Fruit fly (Drosophila melanogaster) whole organism, embryonic: ENCODE results near the gene lab.

ENCODE experiments used
- Atf-2 ChIP-seq: fragments of 200-800 bp; sonication (Bioruptor generic); optimal IDR thresholded peaks from 2 replicates; lab custom pipeline; 2016; ENCODE audit warnings: missing biosample characterization, missing genetic modification characterization
- Awh ChIP-seq: fragments of 200-800 bp; sonication (Bioruptor generic); IDR thresholded peaks from 2 replicates; pipeline ENCODE4, ENCODE4 v1.3.6; 2022; ENCODE audit warnings: missing biosample characterization, missing genetic modification characterization
- CG11456 ChIP-seq: fragments of 200-800 bp; sonication (Bioruptor generic); IDR thresholded peaks from 3 replicates; pipeline ENCODE4 v1.3.6; 2022; ENCODE audit warnings: missing biosample characterization, missing genetic modification characterization
- CG12236 ChIP-seq: fragments of 200-800 bp; sonication (Bioruptor generic); optimal IDR thresholded peaks from 2 replicates; lab custom pipeline; 2016; ENCODE audit warnings: missing biosample characterization, missing genetic modification characterization
- CG13287 ChIP-seq: fragments of 200-800 bp; sonication (Bioruptor generic); IDR thresholded peaks from 2 replicates; pipeline ENCODE4 v1.3.6; 2022; ENCODE audit warnings: missing biosample characterization, missing genetic modification characterization; ENCODE audit not compliant: partially characterized antibody
- CG13894 ChIP-seq: fragments of 200-800 bp; sonication (Bioruptor generic); optimal IDR thresholded peaks from 3 replicates; lab custom pipeline; 2018; ENCODE audit warnings: missing biosample characterization, mild to moderate bottlenecking, missing genetic modification characterization, moderate library complexity
- CG1602 ChIP-seq: fragments of 200-800 bp; sonication (Bioruptor generic); optimal IDR thresholded peaks from 3 replicates; lab custom pipeline; 2016; ENCODE audit warnings: missing biosample characterization, missing genetic modification characterization
- CG2199 ChIP-seq: fragments of 200-800 bp; sonication (Bioruptor generic); IDR thresholded peaks from 3 replicates; pipeline ENCODE4 v1.3.6; 2022; ENCODE audit warnings: missing biosample characterization, missing genetic modification characterization
- CG6791 ChIP-seq: fragments of 200-800 bp; sonication (Bioruptor generic); IDR thresholded peaks from 3 replicates; pipeline ENCODE4 v1.3.6; 2022; ENCODE audit warnings: missing biosample characterization, missing genetic modification characterization; ENCODE audit not compliant: partially characterized antibody
- CG7556 ChIP-seq: fragments of 200-800 bp; sonication (Bioruptor generic); optimal IDR thresholded peaks from 2 replicates; lab custom pipeline; 2017; ENCODE audit warnings: missing biosample characterization, mild to moderate bottlenecking, missing genetic modification characterization
- CG7963 ChIP-seq: fragments of 200-800 bp; sonication (Bioruptor generic); IDR thresholded peaks from 3 replicates; pipeline ENCODE4 v1.3.6; 2022; ENCODE audit warnings: missing biosample characterization, missing genetic modification characterization; ENCODE audit not compliant: partially characterized antibody
- CG7987 ChIP-seq: fragments of 200-800 bp; sonication (Bioruptor generic); optimal IDR thresholded peaks from 2 replicates; lab custom pipeline; 2018; ENCODE audit warnings: missing biosample characterization, mild to moderate bottlenecking, missing genetic modification characterization, moderate library complexity
- CG8281 ChIP-seq: fragments of 200-800 bp; sonication (Bioruptor generic); optimal IDR thresholded peaks from 2 replicates; lab custom pipeline; 2018; ENCODE audit warnings: missing biosample characterization, mild to moderate bottlenecking, missing genetic modification characterization, moderate library complexity
- CTCF ChIP-seq: fragments of 200-800 bp; sonication (Bioruptor generic); optimal IDR thresholded peaks from 2 replicates; lab custom pipeline; 2017; ENCODE audit warnings: missing biosample characterization, mild to moderate bottlenecking, missing genetic modification characterization, moderate library complexity
- CoRest ChIP-seq: fragments of 200-800 bp; sonication (Bioruptor generic); optimal IDR thresholded peaks from 3 replicates; lab custom pipeline; 2018; ENCODE audit warnings: missing biosample characterization, mild to moderate bottlenecking, missing genetic modification characterization, moderate library complexity
- D19B ChIP-seq: fragments of 200-800 bp; sonication (Bioruptor generic); optimal IDR thresholded peaks from 2 replicates; lab custom pipeline; 2017; ENCODE audit warnings: missing biosample characterization, mild to moderate bottlenecking, missing genetic modification characterization
- Drgx ChIP-seq: fragments of 200-800 bp; sonication (Bioruptor generic); IDR thresholded peaks from 2 replicates; pipeline ENCODE4 v1.3.6; 2022; ENCODE audit warnings: missing biosample characterization, missing genetic modification characterization
- Ets97D ChIP-seq: fragments of 200-800 bp; sonication (Bioruptor generic); optimal IDR thresholded peaks from 3 replicates; lab custom pipeline; 2016; ENCODE audit warnings: missing biosample characterization, missing genetic modification characterization
- Gug ChIP-seq: fragments of 200-800 bp; sonication (Bioruptor generic); IDR thresholded peaks from 4 replicates; pipeline ENCODE4 v1.3.6; 2022; ENCODE audit warnings: missing biosample characterization, missing genetic modification characterization
- H15 ChIP-seq: fragments of 200-800 bp; sonication (Bioruptor generic); IDR thresholded peaks from 3 replicates; pipeline ENCODE4 v1.3.6; 2022; ENCODE audit warnings: missing biosample characterization, missing genetic modification characterization
- HLH54F ChIP-seq: fragments of 200-800 bp; sonication (Bioruptor generic); optimal IDR thresholded peaks from 3 replicates; lab custom pipeline; 2016; ENCODE audit warnings: missing biosample characterization, missing genetic modification characterization
- Hsf ChIP-seq: fragments of 200-800 bp; sonication (Bioruptor generic); optimal IDR thresholded peaks from 3 replicates; lab custom pipeline; 2016; ENCODE audit warnings: missing biosample characterization, missing genetic modification characterization
- Lhr ChIP-seq: fragments of 200-800 bp; sonication (Bioruptor generic); optimal IDR thresholded peaks from 3 replicates; lab custom pipeline; 2017; ENCODE audit warnings: mild to moderate bottlenecking, missing biosample characterization, missing genetic modification reagents, missing genetic modification characterization
- Lpt ChIP-seq: fragments of >200 bp; optimal IDR thresholded peaks from 2 replicates; lab custom pipeline; 2018; ENCODE audit warnings: missing biosample characterization, missing genetic modification characterization
- NC2β ChIP-seq: fragments of 200-800 bp; sonication (Bioruptor generic); optimal IDR thresholded peaks from 2 replicates; lab custom pipeline; 2016; ENCODE audit warnings: missing biosample characterization, missing genetic modification characterization
- Neu2 ChIP-seq: fragments of 200-800 bp; sonication (Bioruptor generic); optimal IDR thresholded peaks from 3 replicates; lab custom pipeline; 2016; ENCODE audit warnings: missing biosample characterization, missing genetic modification characterization, borderline replicate concordance
- Nf-YA ChIP-seq: fragments of 200-800 bp; sonication (Bioruptor generic); IDR thresholded peaks from 2 replicates; pipeline ENCODE4 v1.3.6; 2022; ENCODE audit warnings: missing biosample characterization, missing genetic modification characterization
- Rx ChIP-seq: fragments of 200-800 bp; sonication (Bioruptor generic); IDR thresholded peaks from 2 replicates; pipeline ENCODE4 v1.3.6; 2022; ENCODE audit warnings: missing biosample characterization, missing genetic modification characterization
- Scr ChIP-seq: fragments of 200-800 bp; sonication (Bioruptor generic); IDR thresholded peaks from 2 replicates; pipeline ENCODE4 v1.3.6; 2022; ENCODE audit warnings: missing biosample characterization, missing genetic modification characterization; ENCODE audit not compliant: partially characterized antibody
- aop ChIP-seq: fragments of 200-800 bp; sonication (Bioruptor generic); IDR thresholded peaks from 2 replicates; pipeline ENCODE4 v1.3.6; 2022; ENCODE audit warnings: missing biosample characterization, missing genetic modification characterization
- bcd ChIP-seq: fragments of 200-800 bp; sonication (Bioruptor generic); optimal IDR thresholded peaks from 2 replicates; lab custom pipeline; 2017; ENCODE audit warnings: missing biosample characterization, mild to moderate bottlenecking, missing genetic modification characterization
- chn ChIP-seq: fragments of 200-800 bp; sonication (Bioruptor generic); optimal IDR thresholded peaks from 2 replicates; lab custom pipeline; 2016; ENCODE audit warnings: missing biosample characterization, missing genetic modification characterization
- dimm ChIP-seq: fragments of 200-800 bp; sonication (Bioruptor generic); IDR thresholded peaks from 2 replicates; pipeline ENCODE4 v1.3.6; 2022; ENCODE audit warnings: missing biosample characterization, missing genetic modification characterization
- dysf ChIP-seq: fragments of 200-800 bp; sonication (Bioruptor generic); IDR thresholded peaks from 3 replicates; pipeline ENCODE4 v1.3.6; 2022; ENCODE audit warnings: missing biosample characterization, missing genetic modification characterization
- gfzf ChIP-seq: fragments of 200-800 bp; sonication (Bioruptor generic); optimal IDR thresholded peaks from 2 replicates; lab custom pipeline; 2016; ENCODE audit warnings: missing biosample characterization, mild to moderate bottlenecking, missing genetic modification characterization, moderate library complexity
- hbn ChIP-seq: fragments of 200-800 bp; sonication (Bioruptor generic); IDR thresholded peaks from 2 replicates; pipeline ENCODE4 v1.3.6; 2022; ENCODE audit warnings: missing biosample characterization, missing genetic modification characterization; ENCODE audit not compliant: partially characterized antibody
- hth ChIP-seq: fragments of >200 bp; optimal IDR thresholded peaks from 2 replicates; lab custom pipeline; 2017; ENCODE audit warnings: inconsistent platforms
- insv ChIP-seq, 2 experiments: fragments of 200-800 bp; sonication (Bioruptor generic); optimal IDR thresholded peaks; 3 replicates each; lab custom pipeline; 2016 to 2018; ENCODE audit warnings: missing biosample characterization in 2 of 2, missing genetic modification characterization in 2 of 2
- jing ChIP-seq: fragments of 200-800 bp; sonication (Bioruptor generic); optimal IDR thresholded peaks from 2 replicates; lab custom pipeline; 2018; ENCODE audit warnings: missing biosample characterization, mild to moderate bottlenecking, missing genetic modification characterization
- lbe ChIP-seq: fragments of 200-800 bp; sonication (Bioruptor generic); optimal IDR thresholded peaks from 2 replicates; lab custom pipeline; 2016; ENCODE audit warnings: missing biosample characterization, mild to moderate bottlenecking, missing genetic modification characterization
- lmd ChIP-seq: fragments of 200-800 bp; sonication (Bioruptor generic); IDR thresholded peaks from 2 replicates; pipeline ENCODE4 v1.3.6; 2022; ENCODE audit warnings: missing biosample characterization, missing genetic modification characterization
- luna ChIP-seq: fragments of 200-800 bp; sonication (Bioruptor generic); optimal IDR thresholded peaks from 2 replicates; lab custom pipeline; 2016; ENCODE audit warnings: missing biosample characterization, missing genetic modification characterization
- nmo ChIP-seq: fragments of 200-800 bp; sonication (Bioruptor generic); optimal IDR thresholded peaks from 2 replicates; lab custom pipeline; 2018; ENCODE audit warnings: missing biosample characterization, mild to moderate bottlenecking, missing genetic modification characterization, moderate library complexity
- odd ChIP-seq: fragments of 200-800 bp; sonication (Bioruptor generic); optimal IDR thresholded peaks from 2 replicates; lab custom pipeline; 2017; ENCODE audit warnings: missing biosample characterization, mild to moderate bottlenecking, missing genetic modification characterization
- psq ChIP-seq: fragments of 200-800 bp; sonication (Bioruptor generic); optimal IDR thresholded peaks from 2 replicates; lab custom pipeline; 2017; ENCODE audit warnings: missing biosample characterization, missing genetic modification characterization
- pzg ChIP-seq: fragments of 200-800 bp; sonication (Bioruptor generic); optimal IDR thresholded peaks from 3 replicates; lab custom pipeline; 2018; ENCODE audit warnings: missing biosample characterization, mild to moderate bottlenecking, missing genetic modification characterization, moderate library complexity
- run ChIP-seq: fragments of 200-800 bp; sonication (Bioruptor generic); optimal IDR thresholded peaks from 3 replicates; lab custom pipeline; 2018; ENCODE audit warnings: missing biosample characterization, mild to moderate bottlenecking, missing genetic modification characterization
- sc ChIP-seq, 3 experiments: fragments of >200 bp in 2 of 3; fragments of 200-800 bp in 1 of 3; sonication (Bioruptor generic) in 1 of 3; optimal IDR thresholded peaks; 2 replicates in 2 of 3; 3 replicates in 1 of 3; lab custom pipeline; 2017; ENCODE audit warnings: mild to moderate bottlenecking in 1 of 3, missing biosample characterization in 1 of 3, missing genetic modification characterization in 1 of 3, missing genetic modification reagents in 1 of 3
- slbo ChIP-seq: fragments of 200-800 bp; sonication (Bioruptor generic); IDR thresholded peaks from 2 replicates; pipeline ENCODE4 v1.3.6; 2022; ENCODE audit warnings: missing biosample characterization, missing genetic modification characterization
- slp2 ChIP-seq: fragments of 200-800 bp; sonication (Bioruptor generic); optimal IDR thresholded peaks from 2 replicates; lab custom pipeline; 2016; ENCODE audit warnings: missing biosample characterization, missing genetic modification characterization
- unc-4 ChIP-seq: fragments of 200-800 bp; sonication (Bioruptor generic); IDR thresholded peaks from 2 replicates; pipeline ENCODE4 v1.3.6; 2022; ENCODE audit warnings: missing biosample characterization, missing genetic modification characterization; ENCODE audit not compliant: partially characterized antibody
- vfl ChIP-seq: fragments of 200-800 bp; sonication (Bioruptor generic); optimal IDR thresholded peaks from 2 replicates; lab custom pipeline; 2016; ENCODE audit warnings: missing biosample characterization, missing genetic modification characterization
- wek ChIP-seq: fragments of 200-800 bp; sonication (Bioruptor generic); optimal IDR thresholded peaks from 3 replicates; lab custom pipeline; 2018; ENCODE audit warnings: missing biosample characterization, mild to moderate bottlenecking, missing genetic modification characterization, moderate library complexity

lab gene

DNA sequence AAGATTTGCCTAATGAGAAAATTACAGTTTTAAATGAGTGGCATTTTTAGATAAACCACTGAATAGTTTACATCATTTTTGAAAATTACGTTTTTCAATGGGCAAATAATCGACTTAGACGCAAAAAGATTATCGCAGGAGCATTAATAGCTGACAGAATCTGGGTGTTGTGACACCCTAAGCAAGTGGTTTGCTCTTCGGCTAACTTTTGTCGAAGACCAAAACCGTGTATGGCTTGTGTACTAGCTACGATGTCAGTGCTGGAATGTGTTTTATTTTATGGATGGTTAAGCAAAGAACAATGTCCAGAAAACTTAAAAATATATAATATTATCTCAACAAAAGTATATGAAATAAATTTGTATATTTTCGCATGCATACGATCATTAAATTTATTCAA is 30.5 kb upstream of the lab start (continued):
- TF ChIP-seq CG12236 (GFP tag; lab: Kevin White, UChicago) = no peak
- TF ChIP-seq Lhr = peak; percentile 82
- TF ChIP-seq aop (GFP tag; lab: Robert Waterston, UW) = no peak
- TF ChIP-seq slp2 (GFP tag; lab: Kevin White, UChicago) = no peak
- TF ChIP-seq Ets97D = peak; percentile 19
- TF ChIP-seq Scr (GFP tag; lab: Robert Waterston, UW) = peak; percentile 46; the same call in 1 of the 2 replicates
- TF ChIP-seq Neu2 (GFP tag; lab: Kevin White, UChicago) = no peak
- no peak for TF ChIP-seq Rx
- no peak for TF ChIP-seq CG8281
- peak; percentile 52; the same call in 1 of the 3 replicates for TF ChIP-seq CG7963 (GFP tag; lab: Robert Waterston, UW)
- TF ChIP-seq CG7987 = no peak
- no peak for TF ChIP-seq CG13894
- TF ChIP-seq Gug = no peak
- peak; percentile 57 for TF ChIP-seq CoRest (tag; lab: Kevin White, UChicago)
- TF ChIP-seq dimm (GFP tag; lab: Robert Waterston, UW) = no peak
- TF ChIP-seq Nf-YA = no peak
- TF ChIP-seq CG1602 (GFP tag; lab: Kevin White, UChicago) = no peak
- TF ChIP-seq hbn = 0 out of 2 replicates have a peak, but pooled peaks have one; percentile 24
- TF ChIP-seq nmo (GFP tag; lab: Kevin White, UChicago) = peak; percentile 60
- TF ChIP-seq CG11456 (GFP tag; lab: Robert Waterston, UW) = peak; percentile 42; the same call in 1 of the 3 replicates
- no peak for TF ChIP-seq dysf (GFP tag; lab: Robert Waterston, UW)
- TF ChIP-seq CG13287 (GFP tag; lab: Robert Waterston, UW) = peak; percentile 78
- TF ChIP-seq CG6791 = peak; percentile 70
- TF ChIP-seq unc-4 (GFP tag; lab: Robert Waterston, UW) = 0 out of 2 replicates have a peak, but pooled peaks have one; percentile 25
- no peak for TF ChIP-seq D19B (GFP tag; lab: Kevin White, UChicago)
- TF ChIP-seq jing = no peak
- TF ChIP-seq slbo = peak; percentile 50
- no peak for TF ChIP-seq chn (GFP tag; lab: Kevin White, UChicago)
- no peak for TF ChIP-seq lbe
- no peak for TF ChIP-seq Drgx (GFP tag; lab: Robert Waterston, UW)
- TF ChIP-seq pzg (GFP tag; lab: Kevin White, UChicago) = peak; percentile 40
- TF ChIP-seq vfl (GFP tag; lab: Kevin White, UChicago) = no peak
- TF ChIP-seq run = no peak
- no peak for TF ChIP-seq HLH54F (GFP tag; lab: Kevin White, UChicago)
- TF ChIP-seq wek (GFP tag; lab: Kevin White, UChicago) = no peak
- TF ChIP-seq bcd = peak; percentile 42
- TF ChIP-seq, all 482 proteins: peak for 68

DNA sequence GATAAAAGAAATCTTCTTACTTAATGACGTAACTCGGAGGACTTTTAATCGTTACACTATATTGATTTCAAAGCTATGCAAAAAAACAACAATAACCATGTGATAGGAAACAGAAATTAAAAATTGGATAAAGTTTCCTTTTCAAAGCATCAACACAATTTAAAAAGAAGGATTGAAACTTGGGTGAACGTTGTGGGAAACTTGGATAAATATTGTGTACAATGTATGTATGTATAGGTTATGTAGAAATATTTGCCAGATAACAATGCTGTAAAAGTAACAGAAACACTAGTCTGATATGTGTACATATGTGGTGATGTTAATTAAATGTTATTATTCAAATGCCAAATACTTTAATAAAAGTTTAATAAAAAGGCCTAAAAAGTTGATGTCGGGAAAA is 27.9 kb upstream of the lab start:
- TF ChIP-seq Awh (GFP tag; lab: Robert Waterston, UW) (no peak), CG7963 (GFP tag; lab: Robert Waterston, UW) (no peak), Atf-2 (GFP tag; lab: Kevin White, UChicago) (no peak), insv (GFP tag; optimal IDR thresholded peaks at IDR 0.05; lab: Kevin White, UChicago) (peak in 1 of 2 experiments; percentile 5), lmd (GFP tag; lab: Robert Waterston, UW) (no peak), gfzf (GFP tag; lab: Kevin White, UChicago) (peak; percentile 6), psq (no peak), CG7556 (GFP tag; lab: Kevin White, UChicago) (no peak), CG2199 (GFP tag; lab: Robert Waterston, UW) (peak; percentile 89; the same call in 2 of the 3 replicates), NC2β (GFP tag; lab: Kevin White, UChicago) (no peak), CTCF (peak; percentile 82), odd (GFP tag; lab: Kevin White, UChicago) (no peak), H15 (GFP tag; lab: Robert Waterston, UW) (no peak), Hsf (GFP tag; lab: Kevin White, UChicago) (no peak), luna (GFP tag; lab: Kevin White, UChicago) (no peak), Lpt (GFP tag; lab: Kevin White, UChicago) (no peak), sc (optimal IDR thresholded peaks at IDR 0.05; lab: Kevin White, UChicago) (no peak), sc (GFP tag; optimal IDR thresholded peaks at IDR 0.05; lab: Kevin White, UChicago) (no peak), CG13894 (no peak), hth (no peak)
